Fruit fly (Drosophila melanogaster): Measurements from ENCODE around the gene Dys.

The Dys gene

DNA sequence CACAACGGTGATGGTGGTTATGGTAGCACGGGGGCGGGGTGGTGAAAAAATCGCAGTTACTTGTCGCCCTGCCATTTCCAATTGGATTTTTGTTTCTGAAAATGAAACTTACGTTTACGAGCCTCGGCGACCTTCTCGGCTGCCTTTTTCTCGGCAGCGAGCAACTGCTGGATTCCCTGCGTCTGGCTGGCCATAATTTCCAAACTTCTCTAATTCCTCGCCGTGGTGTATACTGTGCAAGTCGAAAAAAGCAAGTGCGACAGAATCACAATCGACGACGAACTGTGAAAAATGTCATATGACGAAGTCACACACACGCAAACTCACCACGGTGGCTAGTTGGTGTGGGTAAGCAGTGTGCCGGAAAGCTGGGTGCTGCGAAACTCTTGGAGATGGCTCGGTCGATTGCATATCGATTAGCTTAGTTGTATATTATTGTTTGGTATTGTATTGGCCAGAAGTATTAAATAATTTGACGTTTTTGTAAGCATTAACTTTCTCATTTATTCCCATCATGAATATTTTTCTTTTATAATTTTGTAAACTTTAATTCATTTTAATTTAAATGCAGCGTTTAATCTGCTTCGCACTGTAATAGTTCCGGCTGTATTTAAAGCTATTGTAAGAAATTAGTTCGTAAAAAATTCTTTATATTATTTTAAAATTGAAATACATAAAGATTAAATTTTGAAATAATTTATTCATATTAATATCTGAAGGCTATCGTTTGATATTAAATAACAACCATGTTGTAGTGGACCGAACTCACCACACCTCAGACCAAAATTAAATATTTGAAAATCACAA lies 183.4 kb downstream of the Dys start, which contains the start of gene Vha13 (continued):
- TF ChIP-seq CG11723 (GFP tag; optimal IDR thresholded peaks at IDR 0.05): no peak
- TF ChIP-seq gfzf (GFP tag; optimal IDR thresholded peaks at IDR 0.05): peak; percentile 10
- TF ChIP-seq kay (GFP tag; optimal IDR thresholded peaks at IDR 0.05): no peak
- peak; percentile 38 for TF ChIP-seq dm (GFP tag; optimal IDR thresholded peaks at IDR 0.05)
- peak; percentile 16 for TF ChIP-seq bab2 (GFP tag; optimal IDR thresholded peaks at IDR 0.05)
- TF ChIP-seq sc (optimal IDR thresholded peaks at IDR 0.05): no peak
- TF ChIP-seq sc (GFP tag; optimal IDR thresholded peaks at IDR 0.05): no peak
- no peak for TF ChIP-seq bcd (GFP tag; optimal IDR thresholded peaks at IDR 0.05)
- TF ChIP-seq Hr39 (optimal IDR thresholded peaks at IDR 0.05): no peak
- TF ChIP-seq CG10979 (tag; optimal IDR thresholded peaks at IDR 0.05): no peak
- TF ChIP-seq cas (GFP tag; IDR thresholded peaks at IDR 0.05): peak; percentile 35; the same call in 1 of the 2 replicates
- peak; percentile 15 for TF ChIP-seq pnt (GFP tag; optimal IDR thresholded peaks at IDR 0.05)
- peak; percentile 48 for TF ChIP-seq CG10366 (GFP tag; IDR thresholded peaks at IDR 0.05)
- 0 out of 2 replicates have a peak, but pooled peaks have one; percentile 9 for TF ChIP-seq CG4404 (GFP tag; IDR thresholded peaks at IDR 0.05)
- TF ChIP-seq Dbx (GFP tag; IDR thresholded peaks at IDR 0.05): peak; percentile 75
- TF ChIP-seq esg (GFP tag; conservative IDR thresholded peaks at IDR 0.05): peak; percentile 34; the same call in 1 of the 2 replicates
- TF ChIP-seq CG12236 (GFP tag; optimal IDR thresholded peaks at IDR 0.05): no peak
- TF ChIP-seq Ets65A (GFP tag): peak; percentile 95
- TF ChIP-seq Doc2 (GFP tag; IDR thresholded peaks at IDR 0.05): no peak
- TF ChIP-seq CG12769 (tag; optimal IDR thresholded peaks at IDR 0.05): peak; percentile 55
- peak; percentile 27; the same call in 2 of the 3 replicates for TF ChIP-seq vnd (GFP tag; IDR thresholded peaks at IDR 0.05; ENCODE audit: partially characterized antibody)
- no peak for TF ChIP-seq gsb-n (tag; optimal IDR thresholded peaks at IDR 0.05)
- peak; percentile 45 for TF ChIP-seq gro (GFP tag; optimal IDR thresholded peaks at IDR 0.05)
- no peak for TF ChIP-seq CG3065 (GFP tag; optimal IDR thresholded peaks at IDR 0.05)
- peak; percentile 17 for TF ChIP-seq gcm (GFP tag; optimal IDR thresholded peaks at IDR 0.05)
- TF ChIP-seq bbx (GFP tag; IDR thresholded peaks at IDR 0.05; ENCODE audit: partially characterized antibody): peak; percentile 79
- TF ChIP-seq CG5180 (GFP tag; optimal IDR thresholded peaks at IDR 0.05): no peak
- peak; percentile 69 for TF ChIP-seq cg (GFP tag; optimal IDR thresholded peaks at IDR 0.05)
- no peak for TF ChIP-seq CG10321 (GFP tag; IDR thresholded peaks at IDR 0.05)
- TF ChIP-seq dan (GFP tag; IDR thresholded peaks at IDR 0.05): no peak
- no peak for TF ChIP-seq CG7271 (tag; optimal IDR thresholded peaks at IDR 0.05)
- TF ChIP-seq BtbVII (GFP tag; optimal IDR thresholded peaks at IDR 0.05): peak; percentile 45
- TF ChIP-seq CG17612 (GFP tag; IDR thresholded peaks at IDR 0.05): no peak
- TF ChIP-seq CG18011 (GFP tag; optimal IDR thresholded peaks at IDR 0.05): peak; percentile 98
- TF ChIP-seq Dad (GFP tag; optimal IDR thresholded peaks at IDR 0.05): peak; percentile 31
- TF ChIP-seq inv (GFP tag; IDR thresholded peaks at IDR 0.05; ENCODE audit: partially characterized antibody): peak; percentile 62
- TF ChIP-seq CG18476 (GFP tag; optimal IDR thresholded peaks at IDR 0.05): no peak
- no peak for TF ChIP-seq dimm (GFP tag; IDR thresholded peaks at IDR 0.05)
- TF ChIP-seq CG18599 (GFP tag; optimal IDR thresholded peaks at IDR 0.05): peak; percentile 73
- no peak for TF ChIP-seq ERR (GFP tag; optimal IDR thresholded peaks at IDR 0.05)
- peak; percentile 14 to 27 for TF ChIP-seq Pdp1 (GFP tag; optimal IDR thresholded peaks at IDR 0.05)
- TF ChIP-seq fru (optimal IDR thresholded peaks at IDR 0.05): no peak
- TF ChIP-seq CG6683 (GFP tag; optimal IDR thresholded peaks at IDR 0.05): peak; percentile 31
- peak; percentile 47 for TF ChIP-seq Hmr (GFP tag; optimal IDR thresholded peaks at IDR 0.05)
- peak; percentile 11 for TF ChIP-seq CG16863 (GFP tag; optimal IDR thresholded peaks at IDR 0.05)
- TF ChIP-seq CG3281 (GFP tag; optimal IDR thresholded peaks at IDR 0.05): peak; percentile 33
- TF ChIP-seq HLH54F (GFP tag; optimal IDR thresholded peaks at IDR 0.05): peak; percentile 35
- TF ChIP-seq Hr3 (GFP tag; optimal IDR thresholded peaks at IDR 0.05): peak; percentile 26
- peak; percentile 9 for TF ChIP-seq Dp (GFP tag; optimal IDR thresholded peaks at IDR 0.05)
- TF ChIP-seq kni (GFP tag; optimal IDR thresholded peaks at IDR 0.05): peak; percentile 31
